Fruit fly (Drosophila melanogaster): ENCODE data around the gene CG7326.

The CG7326 gene

dm6 chrX:18835500-18835899 is 28.1 kb downstream of the CG7326 start (continued):
- TF ChIP-seq CG9139 (GFP tag; optimal IDR thresholded peaks at IDR 0.05) (peak; percentile 13), Met (GFP tag; optimal IDR thresholded peaks at IDR 0.05) (no peak), dac (GFP tag; optimal IDR thresholded peaks at IDR 0.05) (no peak), lz (GFP tag; optimal IDR thresholded peaks at IDR 0.05) (no peak), fkh (GFP tag; optimal IDR thresholded peaks at IDR 0.05) (no peak), Gug (GFP tag; IDR thresholded peaks at IDR 0.05) (no peak), net (GFP tag; optimal IDR thresholded peaks at IDR 0.05) (peak; percentile 38), CG6854 (GFP tag; optimal IDR thresholded peaks at IDR 0.05) (no peak), OdsH (GFP tag; optimal IDR thresholded peaks at IDR 0.05) (peak; percentile 22), CG10669 (GFP tag; optimal IDR thresholded peaks at IDR 0.05) (peak; percentile 47), Eip93F (GFP tag; optimal IDR thresholded peaks at IDR 0.05) (no peak), CG11294 (GFP tag; IDR thresholded peaks at IDR 0.05) (peak; percentile 21; the same call in 1 of the 2 replicates), CG3919 (GFP tag; optimal IDR thresholded peaks at IDR 0.05) (no peak), svp (GFP tag) (no peak), CG32006 (GFP tag; optimal IDR thresholded peaks at IDR 0.05) (peak; percentile 68), CG6808 (GFP tag; optimal IDR thresholded peaks at IDR 0.05) (peak; percentile 51), CG34406 (GFP tag; optimal IDR thresholded peaks at IDR 0.05) (no peak), vri (GFP tag; optimal IDR thresholded peaks at IDR 0.05) (no peak), pdm3 (GFP tag; optimal IDR thresholded peaks at IDR 0.05) (peak; percentile 32), CG6276 (GFP tag; optimal IDR thresholded peaks at IDR 0.05) (no peak), CG8632 (GFP tag; optimal IDR thresholded peaks at IDR 0.05) (peak; percentile 3), CG11902 (GFP tag; optimal IDR thresholded peaks at IDR 0.05) (no peak), CG6163 (GFP tag; IDR thresholded peaks at IDR 0.05) (peak; percentile 37; the same call in 1 of the 3 replicates)

dm6 chrX:18835003-18835402 is 28.6 kb downstream of the CG7326 start:
- TF ChIP-seq CG6854 (GFP tag; optimal IDR thresholded peaks at IDR 0.05) (no peak), Gug (GFP tag; IDR thresholded peaks at IDR 0.05) (no peak), fkh (GFP tag; optimal IDR thresholded peaks at IDR 0.05) (peak; percentile 60), achi (GFP tag; optimal IDR thresholded peaks at IDR 0.05) (no peak), CG1621 (tag; optimal IDR thresholded peaks at IDR 0.05) (no peak), CG10631 (GFP tag; optimal IDR thresholded peaks at IDR 0.05) (no peak), CG31627 (GFP tag; optimal IDR thresholded peaks at IDR 0.05) (no peak), salr (GFP tag; optimal IDR thresholded peaks at IDR 0.05) (no peak)

dm6 chrX:18834399-18834798 is 29.2 kb downstream of the CG7326 start:
- peak; percentile 21 for TF ChIP-seq spab (GFP tag; optimal IDR thresholded peaks at IDR 0.05)
- peak; percentile 33 for TF ChIP-seq CG11762 (GFP tag; optimal IDR thresholded peaks at IDR 0.05; ENCODE audit: insufficient read depth)
- TF ChIP-seq fd85E (GFP tag; optimal IDR thresholded peaks at IDR 0.05): no peak
- TF ChIP-seq dac (GFP tag; optimal IDR thresholded peaks at IDR 0.05): no peak
- peak; percentile 14 for TF ChIP-seq Hr4 (GFP tag; optimal IDR thresholded peaks at IDR 0.05)
- TF ChIP-seq Eip93F (GFP tag; optimal IDR thresholded peaks at IDR 0.05): peak; percentile 46
- peak; percentile 51 for TF ChIP-seq Ets96B (tag; optimal IDR thresholded peaks at IDR 0.05)
- peak; percentile 88 for TF ChIP-seq topi (GFP tag; optimal IDR thresholded peaks at IDR 0.05)
- TF ChIP-seq fd59A (GFP tag; optimal IDR thresholded peaks at IDR 0.05): no peak
- TF ChIP-seq CG32006 (GFP tag; optimal IDR thresholded peaks at IDR 0.05): peak; percentile 10
- TF ChIP-seq CG11294 (GFP tag; IDR thresholded peaks at IDR 0.05): 0 out of 2 replicates have a peak, but pooled peaks have one; percentile 13
- TF ChIP-seq ss (GFP tag; optimal IDR thresholded peaks at IDR 0.05): peak in 1 of 2 experiments; percentile 73
- no peak for TF ChIP-seq CG6276 (GFP tag; optimal IDR thresholded peaks at IDR 0.05)
- TF ChIP-seq CG8632 (GFP tag; optimal IDR thresholded peaks at IDR 0.05): peak; percentile 47
- no peak for TF ChIP-seq CG6854 (GFP tag; optimal IDR thresholded peaks at IDR 0.05)
- TF ChIP-seq CG3032 (tag; optimal IDR thresholded peaks at IDR 0.05): peak; percentile 64
- TF ChIP-seq eg (GFP tag; IDR thresholded peaks at IDR 0.05): peak; percentile 65; the same call in 2 of the 3 replicates
- TF ChIP-seq CG6808 (GFP tag; optimal IDR thresholded peaks at IDR 0.05): peak; percentile 31
- peak; percentile 91 for TF ChIP-seq svp (GFP tag)
- peak; percentile 27 for TF ChIP-seq CG16779 (tag; optimal IDR thresholded peaks at IDR 0.05)
- TF ChIP-seq CG31627 (GFP tag; optimal IDR thresholded peaks at IDR 0.05): peak; percentile 54
- peak; percentile 43 for TF ChIP-seq CG10631 (GFP tag; optimal IDR thresholded peaks at IDR 0.05)
- TF ChIP-seq Eip75B (GFP tag; optimal IDR thresholded peaks at IDR 0.05): peak; percentile 66
- peak; percentile 45 for TF ChIP-seq dsx (GFP tag; optimal IDR thresholded peaks at IDR 0.05; ENCODE audit: poor library complexity, severe bottlenecking)
- TF ChIP-seq Met (GFP tag; optimal IDR thresholded peaks at IDR 0.05): peak; percentile 82
- TF ChIP-seq Sox15 (GFP tag; optimal IDR thresholded peaks at IDR 0.05): peak; percentile 68
- no peak for TF ChIP-seq Lpt (GFP tag; optimal IDR thresholded peaks at IDR 0.05)
- peak; percentile 78 for TF ChIP-seq CG6163 (GFP tag; IDR thresholded peaks at IDR 0.05)
- TF ChIP-seq cyc (GFP tag; optimal IDR thresholded peaks at IDR 0.05): peak; percentile 86
- TF ChIP-seq CG6792 (GFP tag; optimal IDR thresholded peaks at IDR 0.05): peak; percentile 26
- TF ChIP-seq CG9139 (GFP tag; optimal IDR thresholded peaks at IDR 0.05): peak; percentile 16
- no peak for TF ChIP-seq salr (GFP tag; optimal IDR thresholded peaks at IDR 0.05)
